Fruit fly (Drosophila melanogaster): ENCODE results near the gene AdamTS-B.

dm6 chrX:5732440-5732839, 34.1 kb downstream of the AdamTS-B start, which contains the start of gene CG15773:
- no peak for TF ChIP-seq CG6854 (GFP tag; optimal IDR thresholded peaks at IDR 0.05)
- no peak for TF ChIP-seq Hr78 (GFP tag; optimal IDR thresholded peaks at IDR 0.05)
- no peak for TF ChIP-seq E2f1 (GFP tag; IDR thresholded peaks at IDR 0.05)
- no peak for TF ChIP-seq hbn (GFP tag; IDR thresholded peaks at IDR 0.05; ENCODE audit: partially characterized antibody)
- TF ChIP-seq CG12391 (tag; optimal IDR thresholded peaks at IDR 0.05): no peak
- no peak for TF ChIP-seq repo (GFP tag; optimal IDR thresholded peaks at IDR 0.05)
